Fruit fly (Drosophila melanogaster) whole organism, embryonic: ENCODE results near the gene vvl.

Source experiments
- CG12071 ChIP-seq: fragments of 200-800 bp; sonication (Bioruptor generic); optimal IDR thresholded peaks from 3 replicates; lab custom pipeline; 2018; ENCODE audit warnings: missing biosample characterization, mild to moderate bottlenecking, missing genetic modification characterization
- CG12942 ChIP-seq: fragments of 200-800 bp; sonication (Bioruptor generic); optimal IDR thresholded peaks from 3 replicates; lab custom pipeline; 2016; ENCODE audit warnings: missing biosample characterization, missing genetic modification characterization
- CG13775 ChIP-seq: fragments of 200-800 bp; sonication (Bioruptor generic); optimal IDR thresholded peaks from 3 replicates; lab custom pipeline; 2017; ENCODE audit warnings: missing biosample characterization, mild to moderate bottlenecking, missing genetic modification characterization
- CG14710 ChIP-seq: fragments of 200-800 bp; sonication (Bioruptor generic); optimal IDR thresholded peaks from 3 replicates; lab custom pipeline; 2019; ENCODE audit warnings: missing biosample characterization, mild to moderate bottlenecking, missing genetic modification characterization, moderate library complexity
- CG4730 ChIP-seq: fragments of 200-800 bp; sonication (Bioruptor generic); IDR thresholded peaks from 2 replicates; pipeline ENCODE4 v1.3.6; 2022; ENCODE audit warnings: missing biosample characterization, missing genetic modification characterization
- CG9215 ChIP-seq: fragments of 200-800 bp; sonication (Bioruptor generic); IDR thresholded peaks from 2 replicates; pipeline ENCODE4 v1.3.6; 2022; ENCODE audit warnings: missing biosample characterization, missing genetic modification characterization
- Vsx1 ChIP-seq: fragments of 200-800 bp; sonication (Bioruptor generic); optimal IDR thresholded peaks from 2 replicates; lab custom pipeline; 2017; ENCODE audit warnings: missing biosample characterization, mild to moderate bottlenecking, missing genetic modification characterization, missing genetic modification reagents
- cas ChIP-seq: fragments of 200-800 bp; sonication (Bioruptor generic); IDR thresholded peaks from 2 replicates; pipeline ENCODE4 v1.3.6; 2022; ENCODE audit warnings: missing biosample characterization, missing genetic modification characterization
- disco-r ChIP-seq: fragments of 200-800 bp; sonication (Bioruptor generic); optimal IDR thresholded peaks from 2 replicates; lab custom pipeline; 2016; ENCODE audit warnings: missing biosample characterization, missing genetic modification characterization
- dmrt99B ChIP-seq: fragments of 200-800 bp; sonication (Bioruptor generic); optimal IDR thresholded peaks from 2 replicates; lab custom pipeline; 2018; ENCODE audit warnings: missing biosample characterization, mild to moderate bottlenecking, missing genetic modification characterization, moderate library complexity
- kah ChIP-seq: fragments of 200-800 bp; sonication (Bioruptor generic); optimal IDR thresholded peaks from 2 replicates; lab custom pipeline; 2018; ENCODE audit warnings: missing biosample characterization, mild to moderate bottlenecking, missing genetic modification characterization
- so ChIP-seq: fragments of 200-800 bp; sonication (Bioruptor generic); IDR thresholded peaks from 3 replicates; pipeline ENCODE4 v1.3.6; 2022; ENCODE audit warnings: missing biosample characterization, missing genetic modification characterization
- wdn ChIP-seq: fragments of 200-800 bp; sonication (Bioruptor generic); IDR thresholded peaks from 2 replicates; pipeline ENCODE4 v1.3.6; 2022; ENCODE audit warnings: missing biosample characterization, missing genetic modification characterization

DNA sequence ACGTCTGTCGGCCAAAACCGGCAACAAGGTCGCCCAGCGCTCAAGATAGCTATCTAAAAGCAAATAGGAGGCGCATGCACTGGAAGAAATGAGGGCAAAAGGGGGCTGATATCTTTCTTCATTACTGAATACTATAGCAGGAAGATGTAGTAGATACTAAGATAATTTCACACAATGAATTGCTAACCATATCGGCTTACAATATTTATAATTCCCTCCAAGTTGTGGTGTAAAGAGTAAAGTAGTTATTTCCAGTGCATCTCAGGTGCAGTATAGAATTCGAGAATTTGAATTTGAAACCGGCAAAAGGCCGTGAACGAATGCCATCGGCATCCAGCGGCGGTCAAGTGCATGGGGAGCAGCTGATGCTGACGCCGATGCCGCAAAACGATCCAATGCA lies 9.6 kb downstream of the vvl start:
- TF ChIP-seq disco-r (GFP tag; lab: Kevin White, UChicago) (no peak), CG13775 (GFP tag; lab: Kevin White, UChicago) (no peak), so (GFP tag; lab: Robert Waterston, UW) (no peak), dmrt99B (tag; lab: Kevin White, UChicago) (no peak), CG4730 (GFP tag; lab: Robert Waterston, UW) (no peak), CG9215 (GFP tag; lab: Robert Waterston, UW) (no peak), cas (no peak), CG14710 (tag; lab: Kevin White, UChicago) (peak; percentile 2), kah (GFP tag; lab: Kevin White, UChicago) (no peak), CG12071 (GFP tag; lab: Kevin White, UChicago) (no peak), wdn (GFP tag; lab: Robert Waterston, UW) (no peak), CG12942 (GFP tag; lab: Kevin White, UChicago) (no peak), Vsx1 (GFP tag; lab: Kevin White, UChicago) (no peak)
